Fruit fly (Drosophila melanogaster) whole organism, embryonic: ENCODE data around the gene Orc2.
A peak's percentile ranks its signal among the peaks of the same experiment; 100 is the strongest.

Experiments
- CG12391 ChIP-seq: fragments of 200-800 bp; sonication (Bioruptor generic); optimal IDR thresholded peaks from 3 replicates; lab custom pipeline; 2018; ENCODE audit warnings: missing biosample characterization, mild to moderate bottlenecking, missing genetic modification characterization, moderate library complexity
- CG13123 ChIP-seq: fragments of 200-800 bp; sonication (Bioruptor generic); optimal IDR thresholded peaks from 2 replicates; lab custom pipeline; 2016; ENCODE audit warnings: missing biosample characterization, missing genetic modification characterization
- CG15696 ChIP-seq: fragments of 200-800 bp; sonication (Bioruptor generic); optimal IDR thresholded peaks from 2 replicates; lab custom pipeline; 2019; ENCODE audit warnings: missing biosample characterization, mild to moderate bottlenecking, missing genetic modification characterization, moderate library complexity
- CG16813 ChIP-seq: fragments of 200-800 bp; sonication (Bioruptor generic); IDR thresholded peaks from 3 replicates; pipeline ENCODE4 v1.3.6; 2022; ENCODE audit warnings: missing biosample characterization, missing genetic modification characterization; ENCODE audit not compliant: partially characterized antibody
- CG2199 ChIP-seq: fragments of 200-800 bp; sonication (Bioruptor generic); IDR thresholded peaks from 3 replicates; pipeline ENCODE4 v1.3.6; 2022; ENCODE audit warnings: missing biosample characterization, missing genetic modification characterization
- CG2875 ChIP-seq: fragments of 200-800 bp; sonication (Bioruptor generic); optimal IDR thresholded peaks from 2 replicates; lab custom pipeline; 2017; ENCODE audit warnings: missing biosample characterization, mild to moderate bottlenecking, missing genetic modification characterization, missing genetic modification reagents
- CG30431 ChIP-seq: fragments of 200-800 bp; sonication (Bioruptor generic); optimal IDR thresholded peaks from 2 replicates; lab custom pipeline; 2017; ENCODE audit warnings: missing biosample characterization, missing genetic modification characterization
- CG32772 ChIP-seq: fragments of 200-800 bp; sonication (Bioruptor generic); IDR thresholded peaks from 2 replicates; pipeline ENCODE4 v1.3.6; 2022; ENCODE audit warnings: missing biosample characterization, missing genetic modification characterization
- CG6254 ChIP-seq: fragments of 200-800 bp; sonication (Bioruptor generic); optimal IDR thresholded peaks from 3 replicates; lab custom pipeline; 2017; ENCODE audit warnings: mild to moderate bottlenecking, missing biosample characterization, missing genetic modification reagents, missing genetic modification characterization
- CG8924 ChIP-seq: fragments of 200-800 bp; optimal IDR thresholded peaks from 3 replicates; lab custom pipeline; 2019; ENCODE audit warnings: missing biosample characterization, mild to moderate bottlenecking, missing genetic modification characterization, moderate library complexity
- Camta ChIP-seq: fragments of 200-800 bp; sonication (Bioruptor generic); optimal IDR thresholded peaks from 2 replicates; lab custom pipeline; 2016; ENCODE audit warnings: missing biosample characterization, missing genetic modification characterization
- D19A ChIP-seq: fragments of 200-800 bp; optimal IDR thresholded peaks from 3 replicates; lab custom pipeline; 2019; ENCODE audit warnings: missing biosample characterization, mild to moderate bottlenecking, missing genetic modification characterization, moderate library complexity
- Deaf1 ChIP-seq: fragments of 200-800 bp; optimal IDR thresholded peaks from 3 replicates; lab custom pipeline; 2019; ENCODE audit warnings: missing biosample characterization, mild to moderate bottlenecking, missing genetic modification characterization, moderate library complexity
- Dip2 ChIP-seq: fragments of 200-800 bp; sonication (Bioruptor generic); IDR thresholded peaks from 2 replicates; pipeline ENCODE4 v1.3.6; 2022; ENCODE audit warnings: missing biosample characterization, missing genetic modification characterization
- Ets65A ChIP-seq: fragments of 200-800 bp; sonication (Bioruptor generic); peaks from one replicate; lab custom pipeline; 2016; ENCODE audit warnings: missing biosample characterization, missing genetic modification characterization
- Med ChIP-seq: fragments of 200-800 bp; sonication (Bioruptor generic); peaks from one replicate; lab custom pipeline; 2016; ENCODE audit warnings: missing biosample characterization, missing genetic modification characterization, mild to moderate bottlenecking, inconsistent platforms, moderate library complexity
- Opbp ChIP-seq: fragments of 200-800 bp; sonication (Bioruptor generic); IDR thresholded peaks from 3 replicates; pipeline ENCODE4 v1.3.6; 2022; ENCODE audit warnings: missing biosample characterization, missing genetic modification characterization; ENCODE audit not compliant: partially characterized antibody
- Xbp1 ChIP-seq: fragments of 200-800 bp; sonication (Bioruptor generic); optimal IDR thresholded peaks from 3 replicates; lab custom pipeline; 2016; ENCODE audit warnings: missing biosample characterization, mild to moderate bottlenecking, missing genetic modification characterization
- Xrp1 ChIP-seq: fragments of 200-800 bp; sonication (Bioruptor generic); IDR thresholded peaks from 2 replicates; pipeline ENCODE4 v1.3.6; 2022; ENCODE audit warnings: missing biosample characterization, missing genetic modification characterization
- aop ChIP-seq: fragments of 200-800 bp; sonication (Bioruptor generic); IDR thresholded peaks from 2 replicates; pipeline ENCODE4 v1.3.6; 2022; ENCODE audit warnings: missing biosample characterization, missing genetic modification characterization
- ara ChIP-seq: fragments of 200-800 bp; sonication (Bioruptor generic); IDR thresholded peaks from 2 replicates; pipeline ENCODE4 v1.3.6; 2022; ENCODE audit warnings: missing biosample characterization, missing genetic modification characterization
- cg ChIP-seq: fragments of 200-800 bp; sonication (Bioruptor generic); optimal IDR thresholded peaks from 3 replicates; lab custom pipeline; 2019; ENCODE audit warnings: missing biosample characterization, mild to moderate bottlenecking, missing genetic modification characterization, moderate library complexity
- chm ChIP-seq: fragments of 200-800 bp; sonication (Bioruptor generic); IDR thresholded peaks from 2 replicates; pipeline ENCODE4 v1.3.6; 2022; ENCODE audit warnings: missing biosample characterization, missing genetic modification characterization
- ci ChIP-seq: fragments of 200-800 bp; sonication (Bioruptor generic); IDR thresholded peaks from 3 replicates; pipeline ENCODE4 v1.3.6; 2022; ENCODE audit warnings: missing biosample characterization, missing genetic modification characterization
- crc ChIP-seq: fragments of 200-800 bp; sonication (Bioruptor generic); optimal IDR thresholded peaks from 2 replicates; lab custom pipeline; 2016; ENCODE audit warnings: missing biosample characterization, missing genetic modification characterization
- dm ChIP-seq: fragments of 200-800 bp; sonication (Bioruptor generic); optimal IDR thresholded peaks from 3 replicates; lab custom pipeline; 2016; ENCODE audit warnings: missing biosample characterization, missing genetic modification characterization
- dpn ChIP-seq, 2 experiments: fragments of 200-800 bp; sonication (Bioruptor generic); optimal IDR thresholded peaks; 3 replicates each; lab custom pipeline; 2016; ENCODE audit warnings: missing biosample characterization in 2 of 2, missing genetic modification characterization in 2 of 2
- ewg ChIP-seq: fragments of 200-800 bp; sonication (Bioruptor generic); optimal IDR thresholded peaks from 3 replicates; lab custom pipeline; 2017; ENCODE audit warnings: mild to moderate bottlenecking, missing biosample characterization, missing genetic modification reagents, missing genetic modification characterization
- fd102C ChIP-seq: fragments of 200-800 bp; sonication (Bioruptor generic); optimal IDR thresholded peaks from 2 replicates; lab custom pipeline; 2018; ENCODE audit warnings: missing biosample characterization, mild to moderate bottlenecking, missing genetic modification characterization, moderate library complexity
- fru ChIP-seq: fragments of >200 bp; optimal IDR thresholded peaks from 2 replicates; lab custom pipeline; 2017
- grau ChIP-seq: fragments of 200-800 bp; optimal IDR thresholded peaks from 3 replicates; lab custom pipeline; 2019; ENCODE audit warnings: missing biosample characterization, mild to moderate bottlenecking, missing genetic modification characterization, moderate library complexity
- jing ChIP-seq: fragments of 200-800 bp; sonication (Bioruptor generic); optimal IDR thresholded peaks from 2 replicates; lab custom pipeline; 2018; ENCODE audit warnings: missing biosample characterization, mild to moderate bottlenecking, missing genetic modification characterization
- kni ChIP-seq: fragments of 200-800 bp; sonication (Bioruptor generic); optimal IDR thresholded peaks from 3 replicates; lab custom pipeline; 2017; ENCODE audit warnings: mild to moderate bottlenecking, missing biosample characterization, missing genetic modification reagents, missing genetic modification characterization
- lov ChIP-seq, 2 experiments: fragments of 200-800 bp in 1 of 2; fragments of >200 bp in 1 of 2; sonication (Bioruptor generic) in 1 of 2; IDR thresholded peaks in 1 of 2; optimal IDR thresholded peaks in 1 of 2; 2 replicates in 1 of 2; 3 replicates in 1 of 2; pipeline versions ENCODE4 v1.3.6 to Lab custom; 2017 to 2022; ENCODE audit warnings: missing biosample characterization in 1 of 2, missing genetic modification characterization in 1 of 2
- peb ChIP-seq: fragments of 200-800 bp; sonication (Bioruptor generic); IDR thresholded peaks from 2 replicates; pipeline ENCODE4 v1.3.6; 2022; ENCODE audit warnings: missing biosample characterization, missing genetic modification characterization
- pfk ChIP-seq: fragments of 200-800 bp; sonication (Bioruptor generic); optimal IDR thresholded peaks from 2 replicates; lab custom pipeline; 2018; ENCODE audit warnings: missing biosample characterization, mild to moderate bottlenecking, missing genetic modification characterization, moderate library complexity
- prd ChIP-seq, 3 experiments: fragments of >200 bp in 2 of 3; fragments of 200-800 bp in 1 of 3; sonication (Bioruptor generic) in 1 of 3; optimal IDR thresholded peaks in 2 of 3; IDR thresholded peaks in 1 of 3; 2 replicates in 2 of 3; 3 replicates in 1 of 3; pipeline versions ENCODE4 v1.3.6 to Lab custom; 2017 to 2022; ENCODE audit warnings: missing biosample characterization in 1 of 3, missing genetic modification characterization in 1 of 3
- sc ChIP-seq, 3 experiments: fragments of >200 bp in 2 of 3; fragments of 200-800 bp in 1 of 3; sonication (Bioruptor generic) in 1 of 3; optimal IDR thresholded peaks; 2 replicates in 2 of 3; 3 replicates in 1 of 3; lab custom pipeline; 2017; ENCODE audit warnings: mild to moderate bottlenecking in 1 of 3, missing biosample characterization in 1 of 3, missing genetic modification characterization in 1 of 3, missing genetic modification reagents in 1 of 3
- sens ChIP-seq: fragments of 200-800 bp; sonication (Bioruptor generic); peaks from one replicate; lab custom pipeline; 2016; ENCODE audit warnings: missing biosample characterization, missing genetic modification characterization
- seq ChIP-seq: fragments of 200-800 bp; sonication (Bioruptor generic); IDR thresholded peaks from 2 replicates; pipeline ENCODE4 v1.3.6; 2022; ENCODE audit warnings: missing biosample characterization, missing genetic modification characterization
- sob ChIP-seq: fragments of 200-800 bp; sonication (Bioruptor generic); IDR thresholded peaks from 2 replicates; pipeline ENCODE4 v1.3.6; 2022; ENCODE audit warnings: missing biosample characterization, missing genetic modification characterization
- tll ChIP-seq, 2 experiments: fragments of 200-800 bp in 1 of 2; fragments of >200 bp in 1 of 2; sonication (Bioruptor generic) in 1 of 2; optimal IDR thresholded peaks; 2 replicates each; lab custom pipeline; 2017 to 2019; ENCODE audit warnings: missing biosample characterization in 2 of 2, missing genetic modification characterization in 2 of 2, mild to moderate bottlenecking in 1 of 2, moderate library complexity in 1 of 2
- twi ChIP-seq: fragments of 200-800 bp; optimal IDR thresholded peaks from 2 replicates; lab custom pipeline; 2019; ENCODE audit warnings: missing biosample characterization, mild to moderate bottlenecking, missing genetic modification characterization, moderate library complexity
- vvl ChIP-seq: fragments of 200-800 bp; sonication (Bioruptor generic); IDR thresholded peaks from 2 replicates; pipeline ENCODE4 v1.3.6; 2022; ENCODE audit warnings: missing biosample characterization, missing genetic modification characterization
- z ChIP-seq: fragments of 200-800 bp; sonication (Bioruptor generic); IDR thresholded peaks from 3 replicates; pipeline ENCODE4 v1.3.6; 2022; ENCODE audit warnings: missing biosample characterization, missing genetic modification characterization
- zfh1 ChIP-seq: fragments of 200-800 bp; sonication (Bioruptor generic); IDR thresholded peaks from 3 replicates; pipeline ENCODE4 v1.3.6; 2022; ENCODE audit warnings: missing biosample characterization, missing genetic modification characterization

The Orc2 gene

DNA sequence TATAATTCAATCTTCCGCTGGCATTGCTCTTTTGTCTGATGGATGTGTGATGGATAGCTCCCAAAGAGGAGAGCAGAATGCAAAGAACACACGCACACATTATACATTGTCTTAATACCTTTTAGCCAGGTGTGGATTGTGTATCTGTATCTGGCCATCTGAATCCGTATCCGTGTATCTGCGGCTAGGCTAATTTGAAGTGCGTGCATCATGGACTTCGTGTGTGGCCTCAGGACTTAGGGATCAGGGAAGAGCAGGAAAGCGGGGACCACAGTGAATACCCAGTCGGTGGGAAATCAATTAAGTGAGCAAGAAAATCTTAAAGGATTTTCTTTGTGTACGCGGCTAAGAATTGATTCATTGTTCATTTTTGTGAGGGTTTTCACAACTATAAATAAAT, 24.8 kb downstream of the Orc2 start:
- TF ChIP-seq dm (no peak), prd (optimal IDR thresholded peaks at IDR 0.05; lab: Kevin White, UChicago) (no peak), prd (GFP tag; IDR thresholded peaks at IDR 0.05; lab: Robert Waterston, UW) (0 out of 3 replicates have a peak, but pooled peaks have one; percentile 5), crc (no peak), vvl (no peak), dpn (GFP tag; optimal IDR thresholded peaks at IDR 0.05; lab: Kevin White, UChicago) (no peak), grau (tag; lab: Kevin White, UChicago) (peak; percentile 80), CG15696 (tag; lab: Kevin White, UChicago) (peak; percentile 15)

dm6 chr3R:13990109-13990508, 25.4 kb downstream of the Orc2 start:
- TF ChIP-seq fru (lab: Kevin White, UChicago) (no peak), prd (optimal IDR thresholded peaks at IDR 0.05; lab: Kevin White, UChicago) (no peak), prd (GFP tag; IDR thresholded peaks at IDR 0.05; lab: Robert Waterston, UW) (0 out of 3 replicates have a peak, but pooled peaks have one; percentile 25), CG13123 (GFP tag; lab: Kevin White, UChicago) (no peak), ara (GFP tag; lab: Robert Waterston, UW) (no peak), CG2199 (GFP tag; lab: Robert Waterston, UW) (peak; percentile 83; the same call in 2 of the 3 replicates), z (GFP tag; lab: Robert Waterston, UW) (peak; percentile 34; the same call in 1 of the 3 replicates), ci (GFP tag; lab: Robert Waterston, UW) (peak; percentile 91), Med (peak; percentile 66), pfk (GFP tag; lab: Kevin White, UChicago) (peak; percentile 55), ewg (GFP tag; lab: Kevin White, UChicago) (peak; percentile 22), aop (GFP tag; lab: Robert Waterston, UW) (no peak), Deaf1 (tag; lab: Kevin White, UChicago) (peak; percentile 3), Opbp (GFP tag; lab: Robert Waterston, UW) (peak; percentile 50; the same call in 1 of the 3 replicates), twi (tag; lab: Kevin White, UChicago) (peak; percentile 48), fd102C (GFP tag; lab: Kevin White, UChicago) (peak; percentile 10), CG8924 (peak; percentile 8), Dip2 (GFP tag; lab: Robert Waterston, UW) (no peak), peb (GFP tag; lab: Robert Waterston, UW) (no peak), CG12391 (no peak), CG6254 (no peak), Xbp1 (GFP tag; lab: Kevin White, UChicago) (no peak), kni (GFP tag; lab: Kevin White, UChicago) (peak; percentile 31), cg (GFP tag; lab: Kevin White, UChicago) (peak; percentile 4), lov (optimal IDR thresholded peaks at IDR 0.05; lab: Kevin White, UChicago) (no peak), lov (GFP tag; IDR thresholded peaks at IDR 0.05; lab: Robert Waterston, UW) (peak; percentile 75; the same call in 2 of the 3 replicates), zfh1 (GFP tag; lab: Robert Waterston, UW) (0 out of 3 replicates have a peak, but pooled peaks have one; percentile 36), Xrp1 (GFP tag; lab: Robert Waterston, UW) (peak; percentile 35; the same call in 1 of the 2 replicates), seq (GFP tag; lab: Robert Waterston, UW) (peak; percentile 28; the same call in 1 of the 2 replicates), Ets65A (GFP tag; lab: Kevin White, UChicago) (peak; percentile 18), tll (GFP tag; optimal IDR thresholded peaks at IDR 0.05; lab: Kevin White, UChicago) (peak in 1 of 2 experiments; percentile 40), CG16813 (GFP tag; lab: Robert Waterston, UW) (no peak), chm (GFP tag; lab: Robert Waterston, UW) (0 out of 2 replicates have a peak, but pooled peaks have one; percentile 41), CG2875 (no peak), sc (optimal IDR thresholded peaks at IDR 0.05; lab: Kevin White, UChicago) (no peak), sc (GFP tag; optimal IDR thresholded peaks at IDR 0.05; lab: Kevin White, UChicago) (peak; percentile 5), CG32772 (peak; percentile 15; the same call in 1 of the 2 replicates), sens (peak; percentile 70), vvl (0 out of 2 replicates have a peak, but pooled peaks have one; percentile 12), CG15696 (tag; lab: Kevin White, UChicago) (no peak), Camta (no peak), jing (no peak), CG30431 (GFP tag; lab: Kevin White, UChicago) (no peak), D19A (tag; lab: Kevin White, UChicago) (peak; percentile 19), sob (GFP tag; lab: Robert Waterston, UW) (0 out of 2 replicates have a peak, but pooled peaks have one; percentile 9)
